Worm (Caenorhabditis elegans): Measurements from ENCODE around the gene str-41.

DNA sequence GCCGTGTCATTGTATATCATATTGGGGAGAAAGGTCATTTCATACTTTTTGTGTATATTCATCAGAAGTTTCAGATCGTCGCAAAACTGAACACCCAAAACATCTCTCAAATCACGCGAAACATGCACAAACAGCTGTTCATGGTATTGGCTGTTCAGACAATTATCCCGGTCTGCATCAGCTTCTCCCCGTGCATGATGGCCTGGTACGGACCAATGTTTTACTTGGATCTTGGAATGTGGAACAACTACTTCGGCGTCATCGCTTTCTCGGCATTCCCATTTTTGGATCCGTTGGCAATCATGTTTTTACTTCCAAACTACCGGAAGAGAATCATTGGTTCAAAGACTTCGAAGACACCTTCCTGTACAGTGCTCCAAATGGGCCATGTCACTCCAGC lies 8.3 kb upstream of the str-41 start:
- TF ChIP-seq nhr-28 (tag; optimal IDR thresholded peaks at IDR 0.05), result no peak
- TF ChIP-seq sptf-1 (tag; optimal IDR thresholded peaks at IDR 0.05), result no peak
- TF ChIP-seq lin-13 (tag; optimal IDR thresholded peaks at IDR 0.05), result no peak
- TF ChIP-seq ceh-43 (GFP tag; optimal IDR thresholded peaks at IDR 0.05), result no peak
- no peak for TF ChIP-seq snpc-4 (tag; optimal IDR thresholded peaks at IDR 0.05)
- no peak for TF ChIP-seq zip-8 (tag; optimal IDR thresholded peaks at IDR 0.05)
- TF ChIP-seq nhr-237 (tag; optimal IDR thresholded peaks at IDR 0.05), result no peak
- TF ChIP-seq pha-4 (tag; optimal IDR thresholded peaks at IDR 0.05), result no peak
- no peak for TF ChIP-seq nhr-76 (tag; optimal IDR thresholded peaks at IDR 0.05)
- TF ChIP-seq lsy-2 (tag; optimal IDR thresholded peaks at IDR 0.05), result no peak
- no peak for TF ChIP-seq mep-1 (tag; optimal IDR thresholded peaks at IDR 0.05)
- TF ChIP-seq ces-1 (GFP tag; optimal IDR thresholded peaks at IDR 0.05), result no peak
- TF ChIP-seq ham-2 (GFP tag; optimal IDR thresholded peaks at IDR 0.05), result no peak
- TF ChIP-seq mab-5 (tag; optimal IDR thresholded peaks at IDR 0.05), result no peak
